Worm (Caenorhabditis elegans) whole organism, early embryonic: ENCODE measurements around the gene clp-6.

Experiments
- B0310.2 ChIP-seq: sonication (generic microtip); optimal IDR thresholded peaks from 2 replicates; lab custom pipeline; 2016; ENCODE audit warnings: mild to moderate bottlenecking, missing genetic modification characterization, missing compliant biosample characterization
- F13C5.2 ChIP-seq: sonication (generic microtip); optimal IDR thresholded peaks from 2 replicates; lab custom pipeline; 2017; ENCODE audit warnings: mild to moderate bottlenecking, missing genetic modification characterization, inconsistent platforms, missing compliant biosample characterization
- aly-1 ChIP-seq: sonication (generic microtip); optimal IDR thresholded peaks from 2 replicates; lab custom pipeline; 2016; ENCODE audit warnings: missing genetic modification characterization, missing compliant biosample characterization
- ama-1 ChIP-seq: fragments of 150-350 bp; optimal IDR thresholded peaks from 2 replicates; lab custom pipeline; 2014
- ceh-13 ChIP-seq: fragments of 200-800 bp; sonication (Bioruptor generic); optimal IDR thresholded peaks from 2 replicates; lab custom pipeline; 2018; ENCODE audit warnings: mild to moderate bottlenecking, missing genetic modification characterization, missing compliant biosample characterization
- ceh-36 ChIP-seq: sonication (generic microtip); optimal IDR thresholded peaks from 2 replicates; lab custom pipeline; 2016; ENCODE audit warnings: missing genetic modification characterization, inconsistent platforms, missing compliant biosample characterization
- ets-7 ChIP-seq: sonication (generic microtip); optimal IDR thresholded peaks from 2 replicates; lab custom pipeline; 2016; ENCODE audit warnings: missing genotype, missing genetic modification characterization, missing compliant biosample characterization
- flt-1 ChIP-seq: fragments of 200-800 bp; sonication (Bioruptor generic); IDR thresholded peaks from 2 replicates; pipeline ENCODE4 v1.3.6; 2022; ENCODE audit warnings: missing genetic modification characterization, missing compliant biosample characterization
- hmbx-1 ChIP-seq: sonication (generic microtip); optimal IDR thresholded peaks from 2 replicates; lab custom pipeline; 2016; ENCODE audit warnings: mild to moderate bottlenecking, missing genetic modification characterization, missing compliant biosample characterization
- hmg-4 ChIP-seq: fragments of 200-800 bp; sonication (Bioruptor generic); optimal IDR thresholded peaks from 2 replicates; lab custom pipeline; 2018; ENCODE audit warnings: mild to moderate bottlenecking, missing genetic modification characterization, missing compliant biosample characterization
- hnd-1 ChIP-seq: sonication (generic microtip); optimal IDR thresholded peaks from 2 replicates; lab custom pipeline; 2016; ENCODE audit warnings: missing genetic modification characterization, missing compliant biosample characterization
- pes-1 ChIP-seq: fragments of 200-800 bp; sonication (Bioruptor generic); IDR thresholded peaks from 2 replicates; pipeline ENCODE4 v1.3.6; 2022; ENCODE audit warnings: missing genetic modification reagents, missing genetic modification characterization, missing compliant biosample characterization
- scrt-1 ChIP-seq: fragments of 200-800 bp; sonication (Bioruptor generic); IDR thresholded peaks from 2 replicates; pipeline ENCODE4 v1.3.6; 2022; ENCODE audit warnings: missing genetic modification characterization, missing compliant biosample characterization
- sea-1 ChIP-seq: fragments of 200-800 bp; sonication (Bioruptor generic); conservative IDR thresholded peaks from 2 replicates; pipeline ENCODE4 v1.3.6; 2022; ENCODE audit warnings: missing genetic modification characterization, missing compliant biosample characterization
- tbx-11 ChIP-seq: fragments of 200-800 bp; sonication (Bioruptor generic); IDR thresholded peaks from 2 replicates; pipeline ENCODE4 v1.3.6; 2022; ENCODE audit warnings: missing genetic modification characterization, missing compliant biosample characterization
- tbx-37 ChIP-seq: fragments of 200-800 bp; sonication (Bioruptor generic); conservative IDR thresholded peaks from 2 replicates; pipeline ENCODE4 v1.3.6; 2022; ENCODE audit warnings: missing genetic modification reagents, missing genetic modification characterization, missing compliant biosample characterization
- tra-4 ChIP-seq: sonication (generic microtip); optimal IDR thresholded peaks from 2 replicates; lab custom pipeline; 2017; ENCODE audit warnings: missing genetic modification characterization, missing compliant biosample characterization

clp-6 gene

DNA sequence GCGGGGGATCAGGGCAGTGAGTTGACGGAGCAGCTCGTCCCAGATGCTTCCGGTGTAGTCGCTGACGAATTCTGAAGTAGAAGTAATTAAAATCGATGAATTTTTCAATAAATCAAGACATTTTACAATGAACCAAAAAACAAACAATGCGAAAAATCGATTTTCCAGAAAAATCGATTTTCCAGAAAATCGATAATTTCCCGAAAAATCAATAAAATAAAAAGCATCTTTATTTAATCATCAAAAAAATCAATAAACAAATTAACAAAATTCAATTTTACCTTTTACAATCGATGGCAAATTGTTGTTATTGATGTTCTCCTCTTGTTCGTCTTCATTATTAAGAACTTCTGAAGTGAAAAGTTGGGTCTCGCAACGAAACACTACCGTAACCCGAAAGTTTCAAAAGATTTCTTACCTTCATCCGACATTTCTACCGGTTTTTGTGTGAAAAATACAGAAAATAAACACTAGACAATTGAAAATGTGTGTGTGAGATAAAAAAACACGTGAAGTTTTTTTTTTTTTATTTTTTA lies at the start of gene clp-6:
clp-6 (minus strand) TSS at position 486 of the 536 bp plus-strand sequence.
- no peak for TF ChIP-seq tra-4
- TF ChIP-seq ets-7, result no peak
- no peak for TF ChIP-seq scrt-1 (GFP tag; lab: Robert Waterston, UW)

DNA sequence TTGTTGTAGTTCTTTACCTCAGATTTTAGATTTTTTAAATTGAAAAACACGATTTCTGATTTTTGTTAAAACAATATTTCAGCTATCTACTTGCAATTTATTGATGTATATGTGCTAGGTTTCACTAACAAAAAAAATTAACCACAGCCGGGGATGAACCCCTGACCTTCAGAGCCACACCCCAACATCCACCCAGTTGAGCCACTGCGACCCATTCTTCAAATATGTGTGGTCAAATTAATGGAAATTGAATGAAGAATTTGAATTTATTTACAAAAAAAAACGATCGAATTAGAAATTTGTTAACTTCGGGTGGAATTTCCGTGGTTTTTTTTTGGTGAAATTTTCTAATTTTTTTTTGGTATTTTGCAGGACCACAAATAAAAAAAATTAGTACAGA lies 43.8 kb upstream of the clp-6 start:
- no peak for TF ChIP-seq ceh-13 (GFP tag; lab: Kevin White, UChicago)
- TF ChIP-seq hmg-4, result no peak
- TF ChIP-seq tbx-37 (GFP tag; lab: Robert Waterston, UW), result no peak
- TF ChIP-seq flt-1 (GFP tag; lab: Robert Waterston, UW), result no peak
- TF ChIP-seq hmbx-1 (tag; lab: Kevin White, UChicago), result no peak
- no peak for TF ChIP-seq F13C5.2 (tag; lab: Kevin White, UChicago)
- TF ChIP-seq scrt-1 (GFP tag; lab: Robert Waterston, UW), result no peak
- TF ChIP-seq ama-1 (lab: Kevin White, UChicago), result no peak
- no peak for TF ChIP-seq ceh-36
- TF ChIP-seq B0310.2 (tag; lab: Kevin White, UChicago), result no peak
- TF ChIP-seq sea-1, result no peak
- TF ChIP-seq tra-4, result no peak
- no peak for TF ChIP-seq tbx-11
- TF ChIP-seq ets-7, result no peak
- no peak for TF ChIP-seq pes-1 (GFP tag; lab: Robert Waterston, UW)

DNA sequence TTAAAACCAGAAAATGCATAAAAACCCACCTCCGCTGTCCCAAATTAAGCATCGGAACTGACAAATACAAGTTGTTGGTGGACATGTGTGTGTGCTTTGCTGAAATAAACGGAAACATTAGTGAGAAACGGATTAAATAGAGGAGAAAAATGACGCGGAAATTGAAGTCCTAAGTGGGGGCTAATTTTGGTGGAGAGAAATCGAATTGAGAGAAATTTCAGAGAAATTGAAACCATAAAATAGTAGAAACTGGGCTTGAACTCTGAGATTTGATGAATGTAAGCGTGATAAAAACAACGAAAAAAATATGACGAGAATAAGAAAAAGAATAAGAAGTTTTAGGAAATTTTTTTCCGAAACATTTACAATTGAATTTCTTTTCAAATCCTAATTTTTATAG lies 40.2 kb upstream of the clp-6 start, which contains the start of gene Y77E11A.12:
Y77E11A.12 (minus strand) TSS at position 101 of the 400 bp plus-strand sequence.
- TF ChIP-seq ceh-13 (GFP tag; lab: Kevin White, UChicago) (no peak), scrt-1 (GFP tag; lab: Robert Waterston, UW) (no peak), pes-1 (GFP tag; lab: Robert Waterston, UW) (no peak), tbx-37 (GFP tag; lab: Robert Waterston, UW) (no peak), F13C5.2 (tag; lab: Kevin White, UChicago) (no peak), hmg-4 (no peak), tbx-11 (no peak)

DNA sequence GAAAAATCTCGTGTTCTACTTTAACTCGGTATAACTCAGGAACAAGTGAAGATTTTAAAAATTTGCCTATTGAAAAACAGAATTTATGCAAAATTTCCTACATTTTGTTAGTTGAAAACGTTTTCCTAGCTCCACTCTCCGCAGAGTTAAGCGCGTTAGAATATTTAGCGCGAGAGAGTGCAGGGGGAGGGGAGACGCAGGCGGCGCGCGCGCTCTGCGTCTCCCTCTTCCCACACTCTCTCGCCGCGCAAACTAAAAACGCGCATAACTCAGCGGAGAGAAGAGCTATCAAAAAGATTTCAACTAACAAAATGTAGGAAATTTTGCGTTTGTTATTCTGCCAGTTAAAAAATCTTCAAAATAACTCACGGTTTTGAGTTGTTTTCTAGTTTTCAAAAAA lies 37.3 kb upstream of the clp-6 start:
- no peak for TF ChIP-seq tbx-37 (GFP tag; lab: Robert Waterston, UW)
- no peak for TF ChIP-seq sea-1
- TF ChIP-seq aly-1 (tag; lab: Kevin White, UChicago), result no peak
- TF ChIP-seq ets-7, result no peak
- no peak for TF ChIP-seq tra-4
- no peak for TF ChIP-seq B0310.2 (tag; lab: Kevin White, UChicago)
- no peak for TF ChIP-seq ceh-36
- no peak for TF ChIP-seq hnd-1 (tag; lab: Kevin White, UChicago)
- no peak for TF ChIP-seq ama-1 (lab: Kevin White, UChicago)
- no peak for TF ChIP-seq flt-1 (GFP tag; lab: Robert Waterston, UW)
- TF ChIP-seq tbx-11, result no peak
- no peak for TF ChIP-seq hmbx-1 (tag; lab: Kevin White, UChicago)
- no peak for TF ChIP-seq pes-1 (GFP tag; lab: Robert Waterston, UW)
- no peak for TF ChIP-seq hmg-4

DNA sequence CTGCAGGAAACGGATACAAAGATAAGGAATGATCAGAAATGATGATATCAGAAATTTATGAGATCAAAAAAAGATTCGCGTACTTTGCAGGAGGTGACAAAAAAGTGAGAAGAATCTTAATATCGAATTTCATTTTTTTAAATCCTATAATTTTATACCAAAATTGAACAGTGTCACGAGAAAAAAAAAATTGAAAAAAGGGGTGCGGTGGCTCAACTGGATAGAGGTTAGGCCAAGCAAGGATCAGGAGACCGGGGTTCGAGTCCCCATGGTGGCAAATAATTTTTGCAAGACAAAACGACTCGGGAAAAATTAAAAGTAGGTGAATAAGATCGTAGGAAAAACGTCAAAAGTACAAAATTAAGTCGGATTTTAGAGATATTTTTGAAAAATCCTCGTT lies 35.5 kb upstream of the clp-6 start:
- TF ChIP-seq flt-1 (GFP tag; lab: Robert Waterston, UW) (no peak), F13C5.2 (tag; lab: Kevin White, UChicago) (no peak), hmg-4 (no peak)

DNA sequence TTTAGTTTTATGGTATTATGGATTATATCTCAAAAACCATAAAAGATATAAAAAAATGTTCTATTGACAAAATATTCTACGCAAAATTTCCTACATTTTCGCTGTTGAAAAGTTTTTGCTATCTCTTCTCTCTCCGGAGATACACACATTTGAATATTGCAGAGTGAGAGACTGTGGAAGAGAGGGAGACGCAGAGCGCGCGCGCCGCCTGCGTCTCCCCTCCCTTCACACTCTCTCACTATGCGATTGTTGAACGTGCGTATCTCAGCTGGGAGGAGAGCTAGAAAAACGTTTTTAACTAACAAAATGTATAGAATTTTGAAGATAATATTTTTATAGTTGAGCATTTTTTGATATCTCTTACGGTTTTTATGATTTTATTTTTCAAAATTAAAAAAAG lies 34.3 kb upstream of the clp-6 start:
- TF ChIP-seq pes-1 (GFP tag; lab: Robert Waterston, UW) (no peak), sea-1 (no peak), flt-1 (GFP tag; lab: Robert Waterston, UW) (no peak), scrt-1 (GFP tag; lab: Robert Waterston, UW) (no peak), ama-1 (lab: Kevin White, UChicago) (no peak), F13C5.2 (tag; lab: Kevin White, UChicago) (no peak), hmg-4 (no peak), hnd-1 (tag; lab: Kevin White, UChicago) (no peak), ceh-13 (GFP tag; lab: Kevin White, UChicago) (no peak), ets-7 (no peak), B0310.2 (tag; lab: Kevin White, UChicago) (no peak)

DNA sequence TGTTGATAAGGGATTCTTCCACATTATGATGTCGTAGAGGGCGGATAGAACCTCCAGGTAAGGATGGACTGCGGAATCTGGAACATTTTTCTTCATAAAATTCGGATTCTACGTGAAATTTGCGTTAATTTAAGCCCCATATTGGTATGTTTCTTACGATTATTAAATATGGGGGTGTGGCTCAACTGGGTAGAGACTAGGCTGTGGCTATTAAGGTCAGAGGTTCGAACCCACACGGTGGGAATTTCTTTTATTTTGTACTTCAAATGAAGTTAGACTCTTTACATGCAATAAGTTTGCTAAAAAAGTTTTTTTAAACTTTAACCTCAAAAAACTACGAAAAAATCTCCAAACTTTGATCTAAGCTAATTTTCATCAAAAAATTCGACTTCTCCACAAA lies 30.6 kb upstream of the clp-6 start:
- TF ChIP-seq aly-1 (tag; lab: Kevin White, UChicago) (no peak), tra-4 (no peak), tbx-37 (GFP tag; lab: Robert Waterston, UW) (no peak), ceh-36 (no peak), flt-1 (GFP tag; lab: Robert Waterston, UW) (no peak), F13C5.2 (tag; lab: Kevin White, UChicago) (no peak), sea-1 (no peak), hmbx-1 (tag; lab: Kevin White, UChicago) (no peak), scrt-1 (GFP tag; lab: Robert Waterston, UW) (no peak), pes-1 (GFP tag; lab: Robert Waterston, UW) (no peak)

DNA sequence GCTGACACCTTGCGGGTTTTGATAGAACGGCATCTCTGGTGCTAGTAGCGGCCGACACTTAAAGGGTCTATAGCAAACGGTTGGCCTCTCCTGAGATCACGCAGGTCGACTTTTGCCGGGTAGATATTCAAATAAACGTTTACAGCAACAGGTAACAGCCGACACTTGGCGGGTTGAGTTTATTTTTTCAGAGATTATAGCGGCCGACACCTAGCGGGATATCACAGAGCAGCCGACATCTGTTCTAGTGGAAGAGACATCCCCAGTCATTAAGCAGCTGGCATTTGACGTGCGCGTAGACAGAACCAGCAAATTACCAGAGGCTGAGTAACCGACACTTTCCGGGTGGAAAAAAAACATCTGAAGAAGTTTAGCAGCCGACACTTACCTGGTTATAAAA lies 26.6 kb upstream of the clp-6 start:
- TF ChIP-seq ceh-13 (GFP tag; lab: Kevin White, UChicago), result no peak

DNA sequence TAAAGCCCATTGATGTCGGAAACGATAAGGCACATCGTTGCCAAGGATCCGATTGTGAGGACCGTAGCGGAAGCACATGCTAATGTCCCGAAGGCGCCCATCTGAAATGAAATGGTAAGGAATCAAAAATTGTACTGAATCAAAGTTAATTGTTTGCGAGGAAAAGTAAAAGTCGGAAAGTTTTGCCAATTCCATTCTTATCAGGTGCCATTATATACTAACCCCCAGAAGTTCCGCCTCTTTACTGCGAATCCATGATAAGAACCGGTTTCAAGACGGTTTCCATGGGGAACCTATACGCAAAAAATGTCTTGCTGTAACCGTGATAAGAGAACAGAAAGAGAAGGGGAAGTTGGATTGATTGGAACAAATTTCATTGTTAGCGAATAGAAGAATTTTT lies 25.8 kb upstream of the clp-6 start, which contains the start of gene col-106:
col-106 (minus strand) TSS at position 101 of the 400 bp plus-strand sequence.
- TF ChIP-seq ets-7, result no peak
- no peak for TF ChIP-seq hmbx-1 (tag; lab: Kevin White, UChicago)
- no peak for TF ChIP-seq ceh-13 (GFP tag; lab: Kevin White, UChicago)
- no peak for TF ChIP-seq pes-1 (GFP tag; lab: Robert Waterston, UW)
- no peak for TF ChIP-seq tra-4
- TF ChIP-seq aly-1 (tag; lab: Kevin White, UChicago), result no peak
- TF ChIP-seq F13C5.2 (tag; lab: Kevin White, UChicago), result no peak
- no peak for TF ChIP-seq ceh-36
- TF ChIP-seq sea-1, result no peak
- TF ChIP-seq ama-1 (lab: Kevin White, UChicago), result no peak
- no peak for TF ChIP-seq hmg-4
